Worm (Caenorhabditis elegans) whole organism, young adult: Measurements from ENCODE around the gene fbxb-26.
"Not testable (repeated sequence)": the region's sequence is repeated elsewhere in the genome, so short reads cannot be mapped to it uniquely, and the experiment has no call there.

Experiments used
- die-1 ChIP-seq: sonication (generic microtip); optimal IDR thresholded peaks from 2 replicates; lab custom pipeline; 2016; ENCODE audit warnings: missing genotype, mild to moderate bottlenecking, missing genetic modification characterization, missing compliant biosample characterization
- hmg-1.2 ChIP-seq: fragments of 200-800 bp; sonication (Bioruptor generic); IDR thresholded peaks from 2 replicates; pipeline ENCODE4 v1.3.6; 2022; ENCODE audit warnings: missing genetic modification reagents, missing genetic modification characterization, missing compliant biosample characterization
- madf-3 ChIP-seq: fragments of 200-800 bp; sonication (Bioruptor generic); IDR thresholded peaks from 2 replicates; pipeline ENCODE4 v1.3.6; 2022; ENCODE audit warnings: missing genetic modification reagents, missing genetic modification characterization, missing compliant biosample characterization
- snpc-4 ChIP-seq, 5 experiments: fragments of 150-350 bp in 1 of 5; sonication (generic microtip) in 4 of 5; optimal IDR thresholded peaks; 2 replicates each; lab custom pipeline; 2014 to 2018; ENCODE audit warnings: missing genetic modification characterization in 5 of 5, missing biosample characterization in 3 of 5, antibody characterized with exemption in 2 of 5, mild to moderate bottlenecking in 2 of 5, missing compliant biosample characterization in 2 of 5, missing genotype in 2 of 5, moderate library complexity in 2 of 5, missing genetic modification reagents in 1 of 5
- tbp1 ChIP-seq: fragments of 200-800 bp; sonication (Bioruptor generic); optimal IDR thresholded peaks from 2 replicates; lab custom pipeline; 2018; ENCODE audit warnings: mild to moderate bottlenecking, missing genetic modification characterization, missing compliant biosample characterization

DNA sequence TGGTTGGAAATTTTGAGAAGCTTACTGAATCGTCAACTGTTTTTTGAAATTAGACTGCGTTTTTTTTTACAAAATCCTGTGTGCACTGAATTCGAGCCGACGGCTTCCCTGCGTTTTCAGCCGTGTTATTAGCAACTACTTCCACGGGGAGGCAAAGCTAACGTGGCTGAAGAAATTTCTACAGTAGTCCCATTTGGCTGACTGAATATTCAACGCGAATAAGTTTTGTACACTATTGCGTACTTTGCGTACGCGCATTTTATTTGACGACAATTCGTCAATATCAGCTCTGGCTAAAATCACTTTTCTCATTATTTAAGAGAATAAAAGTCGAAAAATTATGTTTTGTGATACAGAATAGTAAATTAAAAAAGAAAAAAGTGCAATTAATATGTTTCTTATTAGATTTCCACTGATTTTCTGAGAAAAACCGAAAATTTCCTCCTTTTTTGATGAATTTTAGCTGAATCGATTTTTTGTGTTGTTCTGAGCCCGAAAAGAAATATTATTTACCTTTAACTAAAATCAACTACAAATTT, 20.9 kb upstream of the fbxb-26 start:
- not testable (repeated sequence) for TF ChIP-seq die-1 (tag; lab: Kevin White, UChicago); tbp1 (GFP tag; lab: Kevin White, UChicago); snpc-4 (GFP tag; optimal IDR thresholded peaks at IDR 0.05; lab: Kevin White, UChicago); snpc-4 (tag; optimal IDR thresholded peaks at IDR 0.05; lab: Kevin White, UChicago); madf-3 (GFP tag; lab: Robert Waterston, UW)
- TF ChIP-seq hmg-1.2 = peak; percentile 91
